Worm (Caenorhabditis elegans) whole organism, L3 larva: ENCODE results near the gene R151.2.

Experiments
- hmg-11 ChIP-seq: sonication (generic microtip); optimal IDR thresholded peaks from 2 replicates; lab custom pipeline; 2016; ENCODE audit warnings: missing genetic modification characterization, missing compliant biosample characterization
- lin-39 ChIP-seq: fragments of 150-350 bp; optimal IDR thresholded peaks from 2 replicates; lab custom pipeline; 2018; ENCODE audit warnings: missing biosample characterization, missing genetic modification reagents, missing genetic modification characterization
- nhr-237 ChIP-seq: fragments of 150-350 bp; optimal IDR thresholded peaks from 2 replicates; lab custom pipeline; 2014; ENCODE audit warnings: missing biosample characterization, missing genetic modification characterization
- nhr-28 ChIP-seq: fragments of 150-350 bp; optimal IDR thresholded peaks from 2 replicates; lab custom pipeline; 2014; ENCODE audit warnings: missing biosample characterization, missing genetic modification characterization
- nhr-43 ChIP-seq: sonication (generic microtip); optimal IDR thresholded peaks from 2 replicates; lab custom pipeline; 2016; ENCODE audit warnings: mild to moderate bottlenecking, missing genetic modification characterization, missing compliant biosample characterization; ENCODE audit not compliant: poor library complexity, severe bottlenecking
- nhr-76 ChIP-seq: fragments of 150-350 bp; sonication (generic microtip); optimal IDR thresholded peaks from 5 replicates; lab custom pipeline; 2014; ENCODE audit warnings: missing biosample characterization, missing genetic modification characterization
- nhr-77 ChIP-seq: fragments of 150-350 bp; optimal IDR thresholded peaks from 2 replicates; lab custom pipeline; 2014; ENCODE audit warnings: missing biosample characterization, missing genetic modification characterization
- snpc-4 ChIP-seq: fragments of 150-350 bp; optimal IDR thresholded peaks from 2 replicates; lab custom pipeline; 2014; ENCODE audit warnings: missing biosample characterization, missing genetic modification characterization
- unc-62 ChIP-seq: fragments of 150-350 bp; sonication (generic microtip); optimal IDR thresholded peaks from 4 replicates; lab custom pipeline; 2014; ENCODE audit warnings: missing biosample characterization, missing genetic modification reagents, missing genetic modification characterization

ce11 chrIII:7216226-7216625 lies 6.5 kb downstream of the R151.2 start, which contains the start of gene R151.1:
- TF ChIP-seq hmg-11 = no peak
- no peak for TF ChIP-seq unc-62 (GFP tag; lab: Kevin White, UChicago)
- TF ChIP-seq nhr-28 (tag; lab: Kevin White, UChicago) = no peak
- TF ChIP-seq nhr-76 (tag; lab: Kevin White, UChicago) = no peak
- TF ChIP-seq lin-39 (tag; lab: Kevin White, UChicago) = no peak
- TF ChIP-seq nhr-43 (tag; lab: Kevin White, UChicago) = no peak
- no peak for TF ChIP-seq nhr-237 (tag; lab: Kevin White, UChicago)
- no peak for TF ChIP-seq snpc-4
- no peak for TF ChIP-seq nhr-77 (tag; lab: Kevin White, UChicago)
